Worm (Caenorhabditis elegans) whole organism, L4/young adult: ENCODE measurements around the gene C01F1.5.

Source experiments
- W03F9.2 ChIP-seq: fragments of 150-350 bp; optimal IDR thresholded peaks from 2 replicates; lab custom pipeline; 2014; ENCODE audit warnings: missing biosample characterization, missing genetic modification characterization
- dao-5 ChIP-seq: sonication (generic microtip); optimal IDR thresholded peaks from 2 replicates; lab custom pipeline; 2016; ENCODE audit warnings: missing genotype, missing genetic modification characterization, moderate library complexity, missing compliant biosample characterization
- him-1 ChIP-seq: sonication (generic microtip); optimal IDR thresholded peaks from 2 replicates; lab custom pipeline; 2016; ENCODE audit warnings: missing genotype, missing genetic modification reagents, missing genetic modification characterization, missing compliant biosample characterization

The C01F1.5 gene

ce11 chrII:4258683-4259082, 23.0 kb downstream of the C01F1.5 start, which contains the start of gene clec-135:
clec-135 (minus strand) TSS chrII:4258783.
- no peak for TF ChIP-seq W03F9.2
- no peak for TF ChIP-seq him-1 (tag; lab: Kevin White, UChicago)
- no peak for TF ChIP-seq dao-5

- TF ChIP-seq W03F9.2: no peak
- TF ChIP-seq him-1 (tag; lab: Kevin White, UChicago): no peak
- no peak for TF ChIP-seq dao-5
Measured at ce11 chrII:4256541-4257001, 25.1 kb downstream of the C01F1.5 start, which contains the start of gene C16A11.7. C16A11.7 (minus strand) TSS chrII:4256951.

ce11 chrII:4246897-4247296, 34.7 kb downstream of the C01F1.5 start, which contains the start of gene gpa-11:
gpa-11 (plus strand) TSS chrII:4247197.
- no peak for TF ChIP-seq him-1 (tag; lab: Kevin White, UChicago)
- no peak for TF ChIP-seq dao-5

- TF ChIP-seq W03F9.2 (no peak), dao-5 (no peak), him-1 (tag; lab: Kevin White, UChicago) (no peak)
Measured at ce11 chrII:4244959-4245358, 36.7 kb downstream of the C01F1.5 start.

ce11 chrII:4238963-4239362, 42.7 kb downstream of the C01F1.5 start:
- TF ChIP-seq him-1 (tag; lab: Kevin White, UChicago) (no peak), W03F9.2 (no peak)

ce11 chrII:4237701-4238214, 43.9 kb downstream of the C01F1.5 start, which contains the start of the genes fbxc-44 and C16A11.2:
fbxc-44 (minus strand) TSS chrII:4237751.
C16A11.2 (plus strand) TSS chrII:4238203.
- TF ChIP-seq W03F9.2 (peak; percentile 36), dao-5 (no peak)

ce11 chrII:4235959-4236358, 45.7 kb downstream of the C01F1.5 start, which contains the start of gene fbxc-43:
fbxc-43 (minus strand) TSS chrII:4235996.
- TF ChIP-seq dao-5 (no peak), W03F9.2 (no peak), him-1 (tag; lab: Kevin White, UChicago) (no peak)

- TF ChIP-seq W03F9.2 (no peak), dao-5 (no peak)
Measured at ce11 chrII:4230816-4231435, 50.7 kb downstream of the C01F1.5 start, which contains the start of gene C16A11.10. C16A11.10 (plus strand) TSS chrII:4231385.
